Fruit fly (Drosophila melanogaster) whole organism, embryonic: Measurements from ENCODE around the gene CG31957.
A peak's percentile ranks its signal among the peaks of the same experiment; 100 is the strongest.

ENCODE experiments used
- Adf1 ChIP-seq: fragments of 200-800 bp; sonication (Bioruptor generic); IDR thresholded peaks from 2 replicates; pipeline ENCODE4 v1.3.6; 2022; ENCODE audit warnings: missing biosample characterization, missing genetic modification characterization
- Atf6 ChIP-seq: fragments of 200-800 bp; sonication (Bioruptor generic); IDR thresholded peaks from 2 replicates; pipeline ENCODE4 v1.3.6; 2022; ENCODE audit warnings: missing biosample characterization, missing genetic modification characterization
- CG10366 ChIP-seq: fragments of 200-800 bp; sonication (Bioruptor generic); IDR thresholded peaks from 2 replicates; pipeline ENCODE4 v1.3.6; 2022; ENCODE audit warnings: missing biosample characterization, missing genetic modification characterization
- CG11723 ChIP-seq: fragments of 200-800 bp; sonication (Bioruptor generic); optimal IDR thresholded peaks from 2 replicates; lab custom pipeline; 2017; ENCODE audit warnings: missing biosample characterization, mild to moderate bottlenecking, missing genetic modification characterization
- CG13424 ChIP-seq: fragments of 200-800 bp; sonication (Bioruptor generic); optimal IDR thresholded peaks from 2 replicates; lab custom pipeline; 2019; ENCODE audit warnings: missing biosample characterization, mild to moderate bottlenecking, missing genetic modification characterization, moderate library complexity
- CG14667 ChIP-seq: fragments of 200-800 bp; sonication (Bioruptor generic); IDR thresholded peaks from 2 replicates; pipeline ENCODE4 v1.3.6; 2022; ENCODE audit warnings: missing biosample characterization, missing genetic modification characterization
- CG14710 ChIP-seq: fragments of 200-800 bp; sonication (Bioruptor generic); optimal IDR thresholded peaks from 3 replicates; lab custom pipeline; 2019; ENCODE audit warnings: missing biosample characterization, mild to moderate bottlenecking, missing genetic modification characterization, moderate library complexity
- CG1602 ChIP-seq: fragments of 200-800 bp; sonication (Bioruptor generic); optimal IDR thresholded peaks from 3 replicates; lab custom pipeline; 2016; ENCODE audit warnings: missing biosample characterization, missing genetic modification characterization
- CG2116 ChIP-seq: fragments of 200-800 bp; sonication (Bioruptor generic); optimal IDR thresholded peaks from 3 replicates; lab custom pipeline; 2018; ENCODE audit warnings: missing biosample characterization, mild to moderate bottlenecking, missing genetic modification characterization
- CG2678 ChIP-seq: fragments of 200-800 bp; sonication (Bioruptor generic); optimal IDR thresholded peaks from 3 replicates; lab custom pipeline; 2019; ENCODE audit warnings: missing biosample characterization, mild to moderate bottlenecking, missing genetic modification characterization, moderate library complexity
- CG30403 ChIP-seq: fragments of 200-800 bp; sonication (Bioruptor generic); optimal IDR thresholded peaks from 3 replicates; lab custom pipeline; 2016; ENCODE audit warnings: missing biosample characterization, missing genetic modification characterization
- CG33557 ChIP-seq: fragments of 200-800 bp; sonication (Bioruptor generic); optimal IDR thresholded peaks from 2 replicates; lab custom pipeline; 2019; ENCODE audit warnings: missing biosample characterization, mild to moderate bottlenecking, missing genetic modification characterization, moderate library complexity
- CG34422 ChIP-seq: fragments of 200-800 bp; sonication (Bioruptor generic); IDR thresholded peaks from 3 replicates; pipeline ENCODE4 v1.3.6; 2022; ENCODE audit warnings: missing biosample characterization, missing genetic modification characterization
- CG6689 ChIP-seq: fragments of 200-800 bp; sonication (Bioruptor generic); IDR thresholded peaks from 2 replicates; pipeline ENCODE4 v1.3.6; 2022; ENCODE audit warnings: missing biosample characterization, missing genetic modification characterization
- CG7786 ChIP-seq: fragments of 200-800 bp; sonication (Bioruptor generic); optimal IDR thresholded peaks from 2 replicates; lab custom pipeline; 2016; ENCODE audit warnings: missing biosample characterization, missing genetic modification characterization
- CG9215 ChIP-seq: fragments of 200-800 bp; sonication (Bioruptor generic); IDR thresholded peaks from 2 replicates; pipeline ENCODE4 v1.3.6; 2022; ENCODE audit warnings: missing biosample characterization, missing genetic modification characterization
- CG9797 ChIP-seq: fragments of 200-800 bp; sonication (Bioruptor generic); optimal IDR thresholded peaks from 3 replicates; lab custom pipeline; 2018; ENCODE audit warnings: missing biosample characterization, mild to moderate bottlenecking, missing genetic modification characterization
- D19B ChIP-seq: fragments of 200-800 bp; sonication (Bioruptor generic); optimal IDR thresholded peaks from 2 replicates; lab custom pipeline; 2017; ENCODE audit warnings: missing biosample characterization, mild to moderate bottlenecking, missing genetic modification characterization
- Dfd ChIP-seq, 2 experiments: fragments of >200 bp; optimal IDR thresholded peaks; 2 replicates each; lab custom pipeline; 2017; ENCODE audit warnings: missing biosample characterization in 2 of 2, missing genetic modification characterization in 2 of 2
- Ets65A ChIP-seq: fragments of 200-800 bp; sonication (Bioruptor generic); peaks from one replicate; lab custom pipeline; 2016; ENCODE audit warnings: missing biosample characterization, missing genetic modification characterization
- Gug ChIP-seq: fragments of 200-800 bp; sonication (Bioruptor generic); IDR thresholded peaks from 4 replicates; pipeline ENCODE4 v1.3.6; 2022; ENCODE audit warnings: missing biosample characterization, missing genetic modification characterization
- HLH3B ChIP-seq: fragments of 200-800 bp; sonication (Bioruptor generic); IDR thresholded peaks from 2 replicates; pipeline ENCODE4 v1.3.6; 2022; ENCODE audit warnings: missing biosample characterization, missing genetic modification characterization
- HLH4C ChIP-seq: fragments of 200-800 bp; sonication (Bioruptor generic); IDR thresholded peaks from 3 replicates; pipeline ENCODE4 v1.3.6; 2022; ENCODE audit warnings: missing biosample characterization, missing genetic modification characterization; ENCODE audit not compliant: partially characterized antibody
- Lim3 ChIP-seq: fragments of 200-800 bp; sonication (Bioruptor generic); IDR thresholded peaks from 2 replicates; pipeline ENCODE4 v1.3.6; 2022; ENCODE audit warnings: missing biosample characterization, missing genetic modification characterization
- Pdp1 ChIP-seq, 2 experiments: fragments of 200-800 bp; sonication (Bioruptor generic); optimal IDR thresholded peaks; 3 replicates each; lab custom pipeline; 2016; ENCODE audit warnings: missing biosample characterization in 2 of 2, missing genetic modification characterization in 2 of 2, mild to moderate bottlenecking in 1 of 2, moderate library complexity in 1 of 2
- Rfx ChIP-seq: fragments of 200-800 bp; sonication (Bioruptor generic); IDR thresholded peaks from 2 replicates; pipeline ENCODE4 v1.3.6; 2022; ENCODE audit warnings: missing biosample characterization, missing genetic modification characterization
- Sox102F ChIP-seq: fragments of 200-800 bp; sonication (Bioruptor generic); optimal IDR thresholded peaks from 2 replicates; lab custom pipeline; 2018; ENCODE audit warnings: missing biosample characterization, mild to moderate bottlenecking, missing genetic modification characterization, moderate library complexity
- Stat92E ChIP-seq, 3 experiments: fragments of >200 bp in 2 of 3; fragments of 200-800 bp in 1 of 3; sonication (Bioruptor generic) in 1 of 3; optimal IDR thresholded peaks; 2 replicates each; lab custom pipeline; 2017 to 2019; ENCODE audit warnings: missing biosample characterization in 3 of 3, missing genetic modification characterization in 3 of 3, mild to moderate bottlenecking in 1 of 3, moderate library complexity in 1 of 3
- cato ChIP-seq: fragments of 200-800 bp; sonication (Bioruptor generic); optimal IDR thresholded peaks from 2 replicates; lab custom pipeline; 2016; ENCODE audit warnings: missing biosample characterization, missing genetic modification characterization, borderline replicate concordance
- chm ChIP-seq: fragments of 200-800 bp; sonication (Bioruptor generic); IDR thresholded peaks from 2 replicates; pipeline ENCODE4 v1.3.6; 2022; ENCODE audit warnings: missing biosample characterization, missing genetic modification characterization
- corto ChIP-seq: fragments of 200-800 bp; sonication (Bioruptor generic); optimal IDR thresholded peaks from 2 replicates; lab custom pipeline; 2016; ENCODE audit warnings: missing biosample characterization, mild to moderate bottlenecking, missing genetic modification characterization, moderate library complexity
- crc ChIP-seq: fragments of 200-800 bp; sonication (Bioruptor generic); optimal IDR thresholded peaks from 2 replicates; lab custom pipeline; 2016; ENCODE audit warnings: missing biosample characterization, missing genetic modification characterization
- danr ChIP-seq: fragments of 200-800 bp; sonication (Bioruptor generic); IDR thresholded peaks from 2 replicates; pipeline ENCODE4 v1.3.6; 2022; ENCODE audit warnings: missing biosample characterization, missing genetic modification characterization
- dmrt11E ChIP-seq: fragments of 200-800 bp; sonication (Bioruptor generic); optimal IDR thresholded peaks from 3 replicates; lab custom pipeline; 2018; ENCODE audit warnings: missing biosample characterization, mild to moderate bottlenecking, missing genetic modification characterization, moderate library complexity
- esg ChIP-seq: fragments of 200-800 bp; sonication (Bioruptor generic); conservative IDR thresholded peaks from 2 replicates; pipeline ENCODE4 v1.3.6; 2022; ENCODE audit warnings: missing biosample characterization, missing genetic modification characterization
- gcm ChIP-seq: fragments of 200-800 bp; sonication (Bioruptor generic); optimal IDR thresholded peaks from 2 replicates; lab custom pipeline; 2019; ENCODE audit warnings: missing biosample characterization, mild to moderate bottlenecking, missing genetic modification characterization, moderate library complexity
- grau ChIP-seq: fragments of 200-800 bp; optimal IDR thresholded peaks from 3 replicates; lab custom pipeline; 2019; ENCODE audit warnings: missing biosample characterization, mild to moderate bottlenecking, missing genetic modification characterization, moderate library complexity
- lola ChIP-seq, 3 experiments: fragments of >200 bp in 2 of 3; fragments of 200-800 bp in 1 of 3; sonication (Bioruptor generic) in 1 of 3; optimal IDR thresholded peaks; 2 replicates each; lab custom pipeline; 2017 to 2019; ENCODE audit warnings: missing biosample characterization in 3 of 3, missing genetic modification characterization in 3 of 3, mild to moderate bottlenecking in 1 of 3, moderate library complexity in 1 of 3
- lov ChIP-seq, 2 experiments: fragments of 200-800 bp in 1 of 2; fragments of >200 bp in 1 of 2; sonication (Bioruptor generic) in 1 of 2; IDR thresholded peaks in 1 of 2; optimal IDR thresholded peaks in 1 of 2; 2 replicates in 1 of 2; 3 replicates in 1 of 2; pipeline versions ENCODE4 v1.3.6 to Lab custom; 2017 to 2022; ENCODE audit warnings: missing biosample characterization in 1 of 2, missing genetic modification characterization in 1 of 2
- luna ChIP-seq: fragments of 200-800 bp; sonication (Bioruptor generic); optimal IDR thresholded peaks from 2 replicates; lab custom pipeline; 2016; ENCODE audit warnings: missing biosample characterization, missing genetic modification characterization
- pb ChIP-seq: fragments of 200-800 bp; sonication (Bioruptor generic); optimal IDR thresholded peaks from 3 replicates; lab custom pipeline; 2016; ENCODE audit warnings: missing biosample characterization, missing genetic modification characterization
- pho ChIP-seq: fragments of 200-800 bp; sonication (Bioruptor generic); optimal IDR thresholded peaks from 2 replicates; lab custom pipeline; 2016; ENCODE audit warnings: missing biosample characterization, missing genetic modification characterization
- phol ChIP-seq: fragments of 200-800 bp; sonication (Bioruptor generic); optimal IDR thresholded peaks from 3 replicates; lab custom pipeline; 2018; ENCODE audit warnings: missing biosample characterization, mild to moderate bottlenecking, missing genetic modification characterization, moderate library complexity
- psq ChIP-seq: fragments of 200-800 bp; sonication (Bioruptor generic); optimal IDR thresholded peaks from 2 replicates; lab custom pipeline; 2017; ENCODE audit warnings: missing biosample characterization, missing genetic modification characterization
- ranshi ChIP-seq: fragments of 200-800 bp; sonication (Bioruptor generic); IDR thresholded peaks from 2 replicates; pipeline ENCODE4 v1.3.6; 2022; ENCODE audit warnings: missing biosample characterization, missing genetic modification characterization
- repo ChIP-seq: fragments of 200-800 bp; sonication (Bioruptor generic); optimal IDR thresholded peaks from 2 replicates; lab custom pipeline; 2016; ENCODE audit warnings: missing biosample characterization, missing genetic modification characterization
- schlank ChIP-seq: fragments of 200-800 bp; sonication (Bioruptor generic); optimal IDR thresholded peaks from 2 replicates; lab custom pipeline; 2018; ENCODE audit warnings: missing biosample characterization, mild to moderate bottlenecking, missing genetic modification characterization
- sens ChIP-seq: fragments of 200-800 bp; sonication (Bioruptor generic); peaks from one replicate; lab custom pipeline; 2016; ENCODE audit warnings: missing biosample characterization, missing genetic modification characterization
- sens-2 ChIP-seq: fragments of 200-800 bp; sonication (Bioruptor generic); IDR thresholded peaks from 2 replicates; pipeline ENCODE4 v1.3.6; 2022; ENCODE audit warnings: missing biosample characterization, missing genetic modification characterization
- slp2 ChIP-seq: fragments of 200-800 bp; sonication (Bioruptor generic); optimal IDR thresholded peaks from 2 replicates; lab custom pipeline; 2016; ENCODE audit warnings: missing biosample characterization, missing genetic modification characterization
- stc ChIP-seq: fragments of 200-800 bp; sonication (Bioruptor generic); IDR thresholded peaks from 2 replicates; pipeline ENCODE4 v1.3.6; 2022; ENCODE audit warnings: missing biosample characterization, missing genetic modification characterization
- unc-4 ChIP-seq: fragments of 200-800 bp; sonication (Bioruptor generic); IDR thresholded peaks from 2 replicates; pipeline ENCODE4 v1.3.6; 2022; ENCODE audit warnings: missing biosample characterization, missing genetic modification characterization; ENCODE audit not compliant: partially characterized antibody

The CG31957 gene

DNA sequence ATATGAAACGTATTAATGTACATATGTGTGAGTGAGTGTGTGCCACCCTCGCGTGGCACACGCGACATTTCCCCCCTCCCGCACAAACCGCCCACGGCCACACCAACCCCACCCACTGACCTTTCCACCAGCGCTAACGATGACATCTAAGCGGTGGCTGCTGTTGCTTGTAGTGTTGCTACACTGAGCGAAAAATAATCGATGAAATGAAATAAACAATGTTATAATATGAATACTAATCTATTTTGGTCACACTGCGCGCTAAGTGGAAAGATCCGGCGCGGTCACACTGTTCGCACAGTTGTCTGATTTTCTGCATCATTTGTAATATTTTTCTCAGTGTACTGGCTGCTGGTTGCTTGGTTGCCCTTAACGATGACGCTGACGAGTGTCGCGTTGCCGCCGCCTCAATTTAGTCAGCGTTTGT, 40.0 kb downstream of the CG31957 start (continued):
- TF ChIP-seq HLH4C (GFP tag; lab: Robert Waterston, UW) (no peak), CG30403 (peak; percentile 96), cato (peak; percentile 93), ranshi (GFP tag; lab: Robert Waterston, UW) (peak; percentile 95), schlank (tag; lab: Kevin White, UChicago) (peak; percentile 76), HLH3B (GFP tag; lab: Robert Waterston, UW) (peak; percentile 96), repo (GFP tag; lab: Kevin White, UChicago) (peak; percentile 95), Gug (GFP tag; lab: Robert Waterston, UW) (peak; percentile 96), chm (GFP tag; lab: Robert Waterston, UW) (peak; percentile 99), Rfx (GFP tag; lab: Robert Waterston, UW) (peak; percentile 93), CG10366 (GFP tag; lab: Robert Waterston, UW) (peak; percentile 96), D19B (peak; percentile 68), CG33557 (GFP tag; lab: Kevin White, UChicago) (peak; percentile 96), corto (no peak), Ets65A (GFP tag; lab: Kevin White, UChicago) (peak; percentile 100), stc (peak; percentile 94), danr (GFP tag; lab: Robert Waterston, UW) (peak; percentile 91), luna (peak; percentile 75), CG34422 (GFP tag; lab: Robert Waterston, UW) (peak; percentile 97), sens-2 (GFP tag; lab: Robert Waterston, UW) (peak; percentile 93), CG9797 (GFP tag; lab: Kevin White, UChicago) (peak; percentile 73), CG14710 (tag; lab: Kevin White, UChicago) (peak; percentile 98), psq (GFP tag; lab: Kevin White, UChicago) (peak; percentile 89), crc (GFP tag; lab: Kevin White, UChicago) (peak; percentile 91), esg (GFP tag; lab: Robert Waterston, UW) (peak; percentile 93), lov (optimal IDR thresholded peaks at IDR 0.05; lab: Kevin White, UChicago) (no peak), lov (GFP tag; IDR thresholded peaks at IDR 0.05; lab: Robert Waterston, UW) (peak; percentile 98), CG2116 (GFP tag; lab: Kevin White, UChicago) (peak; percentile 74), unc-4 (no peak), CG11723 (peak; percentile 92), Stat92E (GFP tag; optimal IDR thresholded peaks at IDR 0.05; lab: Kevin White, UChicago) (peak in 1 of 3 experiments; percentile 97), lola (GFP tag; optimal IDR thresholded peaks at IDR 0.05; lab: Kevin White, UChicago) (peak in 1 of 3 experiments; percentile 98), Adf1 (GFP tag; lab: Robert Waterston, UW) (no peak; the same call in 1 of the 2 replicates), CG14667 (peak; percentile 91), pb (GFP tag; lab: Kevin White, UChicago) (peak; percentile 94), Pdp1 (GFP tag; optimal IDR thresholded peaks at IDR 0.05; lab: Kevin White, UChicago) (peak; percentile 95 to 97), Dfd (GFP tag; optimal IDR thresholded peaks at IDR 0.05; lab: Kevin White, UChicago) (no peak)

DNA sequence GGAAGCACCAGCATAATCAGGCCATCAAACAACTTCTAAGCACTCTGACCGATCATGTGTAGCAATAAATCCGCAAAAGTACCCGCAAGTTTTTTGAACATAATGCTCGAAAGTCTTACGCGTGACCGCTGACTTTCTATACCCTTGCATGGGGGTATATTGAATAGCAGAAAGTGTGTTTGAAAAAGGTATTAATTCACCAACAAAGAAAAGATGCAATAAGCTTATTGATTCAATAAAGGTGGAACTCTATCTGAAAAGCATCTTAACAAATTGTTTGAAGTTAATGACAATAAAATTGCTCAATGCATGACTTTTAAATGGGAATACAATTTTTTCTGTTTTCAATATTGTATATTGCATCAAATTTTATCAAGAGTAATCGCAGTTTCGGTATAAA, 40.6 kb downstream of the CG31957 start:
- TF ChIP-seq CG2678 (peak; percentile 35), slp2 (GFP tag; lab: Kevin White, UChicago) (peak; percentile 26), CG6689 (GFP tag; lab: Robert Waterston, UW) (0 out of 2 replicates have a peak, but pooled peaks have one; percentile 14), dmrt11E (peak; percentile 8), Lim3 (GFP tag; lab: Robert Waterston, UW) (no peak), gcm (peak; percentile 79), CG7786 (GFP tag; lab: Kevin White, UChicago) (no peak), phol (tag; lab: Kevin White, UChicago) (peak; percentile 17), grau (tag; lab: Kevin White, UChicago) (peak; percentile 35), Sox102F (peak; percentile 21), CG9215 (no peak), sens (peak; percentile 75), pho (no peak), Atf6 (no peak), CG13424 (peak; percentile 33), CG1602 (GFP tag; lab: Kevin White, UChicago) (no peak)
